Worm (Caenorhabditis elegans) whole organism, L1 larva: ENCODE measurements around the gene T07D3.4.

Experiments used
- blmp-1 ChIP-seq: fragments of 150-350 bp; optimal IDR thresholded peaks from 2 replicates; lab custom pipeline; 2014; ENCODE audit warnings: missing biosample characterization, missing genetic modification characterization
- lin-13 ChIP-seq: fragments of 150-350 bp; optimal IDR thresholded peaks from 2 replicates; lab custom pipeline; 2014; ENCODE audit warnings: missing biosample characterization, missing genetic modification reagents, missing genetic modification characterization
- lsy-2 ChIP-seq, 2 experiments: fragments of 150-350 bp; optimal IDR thresholded peaks; 2 replicates each; lab custom pipeline; 2014; ENCODE audit warnings: missing biosample characterization in 2 of 2, missing genetic modification characterization in 2 of 2
- mep-1 ChIP-seq: fragments of 150-350 bp; optimal IDR thresholded peaks from 2 replicates; lab custom pipeline; 2014; ENCODE audit warnings: missing biosample characterization, missing genetic modification characterization
- nhr-12 ChIP-seq: sonication (generic microtip); optimal IDR thresholded peaks from 2 replicates; lab custom pipeline; 2017; ENCODE audit warnings: missing biosample characterization, missing genetic modification characterization
- nhr-237 ChIP-seq: fragments of 150-350 bp; optimal IDR thresholded peaks from 2 replicates; lab custom pipeline; 2014; ENCODE audit warnings: missing biosample characterization, missing genetic modification characterization
- nhr-76 ChIP-seq: sonication (generic microtip); optimal IDR thresholded peaks from 2 replicates; lab custom pipeline; 2017; ENCODE audit warnings: missing biosample characterization, missing genetic modification characterization
- nhr-85 ChIP-seq: sonication (generic microtip); peaks from one replicate; lab custom pipeline; 2016; ENCODE audit warnings: missing genetic modification characterization, inconsistent platforms, missing compliant biosample characterization
- skn-1 ChIP-seq: fragments of 150-350 bp; optimal IDR thresholded peaks from 2 replicates; lab custom pipeline; 2014; ENCODE audit warnings: missing biosample characterization, missing genetic modification characterization
- unc-62 ChIP-seq: fragments of 150-350 bp; optimal IDR thresholded peaks from 2 replicates; lab custom pipeline; 2014; ENCODE audit warnings: missing biosample characterization, missing genetic modification reagents, missing genetic modification characterization

ce11 chrII:938549-938948, 50.4 kb downstream of the T07D3.4 start, which contains the start of gene R07C3.3:
- TF ChIP-seq mep-1 (tag; lab: Kevin White, UChicago) (no peak), nhr-85 (tag; lab: Kevin White, UChicago) (no peak), unc-62 (GFP tag; lab: Kevin White, UChicago) (no peak), lin-13 (no peak), blmp-1 (tag; lab: Kevin White, UChicago) (no peak), nhr-12 (tag; lab: Kevin White, UChicago) (no peak), lsy-2 (tag; optimal IDR thresholded peaks at IDR 0.05; lab: Kevin White, UChicago) (no peak), nhr-237 (tag; lab: Kevin White, UChicago) (no peak), nhr-76 (no peak), skn-1 (tag; lab: Kevin White, UChicago) (no peak)
